Fruit fly (Drosophila melanogaster): ENCODE results near the gene CG7829.

CG7829 gene

dm6 chr3R:29859763-29860162 is 42.2 kb upstream of the CG7829 start (continued):
- peak; percentile 22; the same call in 1 of the 2 replicates for TF ChIP-seq HLH3B (GFP tag; IDR thresholded peaks at IDR 0.05)
- no peak for TF ChIP-seq Kr (GFP tag; optimal IDR thresholded peaks at IDR 0.05)
- no peak for TF ChIP-seq CG6689 (GFP tag; IDR thresholded peaks at IDR 0.05)
- TF ChIP-seq Lim3 (GFP tag; IDR thresholded peaks at IDR 0.05) = no peak
- TF ChIP-seq chif (GFP tag; optimal IDR thresholded peaks at IDR 0.05) = peak in 1 of 2 experiments; percentile 28
- peak; percentile 28 for TF ChIP-seq CG1233 (GFP tag; optimal IDR thresholded peaks at IDR 0.05)
- no peak for TF ChIP-seq ken (GFP tag; IDR thresholded peaks at IDR 0.05)
- TF ChIP-seq Hr3 (GFP tag; optimal IDR thresholded peaks at IDR 0.05) = peak; percentile 25
- peak; percentile 48; the same call in 1 of the 3 replicates for TF ChIP-seq B-H1 (GFP tag; IDR thresholded peaks at IDR 0.05)
- no peak for TF ChIP-seq Dfd (GFP tag; optimal IDR thresholded peaks at IDR 0.05)
- TF ChIP-seq Trl (optimal IDR thresholded peaks at IDR 0.05) = no peak
- TF ChIP-seq Trl (GFP tag; optimal IDR thresholded peaks at IDR 0.05) = peak; percentile 4
- no peak for TF ChIP-seq Ada2b (GFP tag; IDR thresholded peaks at IDR 0.05)
- TF ChIP-seq CG18476 (GFP tag; optimal IDR thresholded peaks at IDR 0.05) = peak; percentile 21
- no peak for TF ChIP-seq org-1 (GFP tag; optimal IDR thresholded peaks at IDR 0.05)
- peak; percentile 38 for TF ChIP-seq Sry-δ (GFP tag; optimal IDR thresholded peaks at IDR 0.05)
- no peak for TF ChIP-seq CG3065 (GFP tag; optimal IDR thresholded peaks at IDR 0.05)
- TF ChIP-seq Ets65A (GFP tag) = no peak
- peak; percentile 57; the same call in 1 of the 3 replicates for TF ChIP-seq ci (GFP tag; IDR thresholded peaks at IDR 0.05)
- TF ChIP-seq Bdp1 (GFP tag; optimal IDR thresholded peaks at IDR 0.05) = no peak
- peak; percentile 54; the same call in 1 of the 2 replicates for TF ChIP-seq CG7372 (GFP tag; IDR thresholded peaks at IDR 0.05)
- peak; percentile 50; the same call in 1 of the 3 replicates for TF ChIP-seq CG6791 (GFP tag; IDR thresholded peaks at IDR 0.05; ENCODE audit: partially characterized antibody)
- no peak for TF ChIP-seq danr (GFP tag; IDR thresholded peaks at IDR 0.05)
- no peak for TF ChIP-seq Dip2 (GFP tag; IDR thresholded peaks at IDR 0.05)
- peak; percentile 38 for TF ChIP-seq gcm (GFP tag; optimal IDR thresholded peaks at IDR 0.05)
- TF ChIP-seq Abd-B (GFP tag; optimal IDR thresholded peaks at IDR 0.05) = no peak
- no peak for TF ChIP-seq repo (GFP tag; optimal IDR thresholded peaks at IDR 0.05)
- no peak for TF ChIP-seq Adf1 (GFP tag; IDR thresholded peaks at IDR 0.05)
- no peak for TF ChIP-seq crp (GFP tag; optimal IDR thresholded peaks at IDR 0.05)
- no peak for TF ChIP-seq klu (GFP tag; IDR thresholded peaks at IDR 0.05)
- no peak for TF ChIP-seq ash1 (GFP tag; optimal IDR thresholded peaks at IDR 0.05)
- TF ChIP-seq bsh (GFP tag; optimal IDR thresholded peaks at IDR 0.05) = peak in 1 of 2 experiments; percentile 24
- peak; percentile 13 for TF ChIP-seq CG7556 (GFP tag; optimal IDR thresholded peaks at IDR 0.05)
- TF ChIP-seq ro (GFP tag; IDR thresholded peaks at IDR 0.05) = no peak
- no peak for TF ChIP-seq peb (GFP tag; IDR thresholded peaks at IDR 0.05)
- TF ChIP-seq CG14050 (GFP tag; IDR thresholded peaks at IDR 0.05) = no peak
- TF ChIP-seq CG32532 (GFP tag; IDR thresholded peaks at IDR 0.05) = peak; percentile 69
- 0 out of 2 replicates have a peak, but pooled peaks have one; percentile 49 for TF ChIP-seq unc-4 (GFP tag; IDR thresholded peaks at IDR 0.05; ENCODE audit: partially characterized antibody)
- TF ChIP-seq gce (GFP tag; IDR thresholded peaks at IDR 0.05) = no peak
- TF ChIP-seq trh (GFP tag; optimal IDR thresholded peaks at IDR 0.05) = no peak
- TF ChIP-seq Spps (tag; optimal IDR thresholded peaks at IDR 0.05) = peak; percentile 5
- TF ChIP-seq Hmr (GFP tag; optimal IDR thresholded peaks at IDR 0.05) = peak; percentile 61
- TF ChIP-seq CG8388 (GFP tag; optimal IDR thresholded peaks at IDR 0.05) = peak; percentile 57
- no peak for TF ChIP-seq odd (GFP tag; optimal IDR thresholded peaks at IDR 0.05)
- TF ChIP-seq CG12071 (GFP tag; optimal IDR thresholded peaks at IDR 0.05) = peak; percentile 30
- TF ChIP-seq lbe (GFP tag; optimal IDR thresholded peaks at IDR 0.05) = peak; percentile 45
- TF ChIP-seq NFAT (GFP tag; IDR thresholded peaks at IDR 0.05) = no peak
- no peak for TF ChIP-seq CG30403 (GFP tag; optimal IDR thresholded peaks at IDR 0.05)
- TF ChIP-seq esg (GFP tag; conservative IDR thresholded peaks at IDR 0.05) = no peak
- no peak for TF ChIP-seq Nf-YC (tag; optimal IDR thresholded peaks at IDR 0.05)
- TF ChIP-seq E2f2 (GFP tag; IDR thresholded peaks at IDR 0.05) = peak; percentile 67
- TF ChIP-seq mirr (GFP tag; optimal IDR thresholded peaks at IDR 0.05) = peak; percentile 75
- no peak for TF ChIP-seq CG11398 (GFP tag; optimal IDR thresholded peaks at IDR 0.05)

All from whole organism, embryonic.